Fruit fly (Drosophila melanogaster) whole organism, pupa: ENCODE measurements around the gene Nplp2.

Experiments used
- CG12605 ChIP-seq: fragments of 200-800 bp; sonication (Bioruptor generic); IDR thresholded peaks from 2 replicates; pipeline ENCODE4 v1.3.6; 2022; ENCODE audit warnings: missing biosample characterization, missing genetic modification characterization
- CG15710 ChIP-seq: fragments of 200-800 bp; sonication (Bioruptor generic); optimal IDR thresholded peaks from 2 replicates; lab custom pipeline; 2018; ENCODE audit warnings: missing biosample characterization, mild to moderate bottlenecking, missing genetic modification characterization, moderate library complexity
- CG34367 ChIP-seq: fragments of 200-800 bp; sonication (Bioruptor generic); optimal IDR thresholded peaks from 2 replicates; lab custom pipeline; 2018; ENCODE audit warnings: missing biosample characterization, mild to moderate bottlenecking, missing genetic modification characterization
- Pif1B ChIP-seq: fragments of 200-800 bp; sonication (Bioruptor generic); optimal IDR thresholded peaks from 3 replicates; lab custom pipeline; 2016; ENCODE audit warnings: missing biosample characterization, missing genetic modification characterization
- gl ChIP-seq: fragments of 200-800 bp; sonication (Bioruptor generic); optimal IDR thresholded peaks from 2 replicates; lab custom pipeline; 2018; ENCODE audit warnings: missing biosample characterization, mild to moderate bottlenecking, missing genetic modification characterization

dm6 chr3L:13378202-13378601, 22.0 kb downstream of the Nplp2 start, which contains the start of gene SNCF:
- TF ChIP-seq CG15710 (tag; lab: Kevin White, UChicago) (no peak), Pif1B (GFP tag; lab: Kevin White, UChicago) (no peak), CG12605 (GFP tag; lab: Robert Waterston, UW) (no peak), gl (tag; lab: Kevin White, UChicago) (no peak), CG34367 (tag; lab: Kevin White, UChicago) (no peak)
